Worm (Caenorhabditis elegans): ENCODE measurements around the gene srd-3.

The srd-3 gene

ce11 chrII:129770-130169 is 941 bp upstream of the srd-3 start:
- TF ChIP-seq gmeb-2 (tag; optimal IDR thresholded peaks at IDR 0.05): no peak
- no peak for TF ChIP-seq npax-4 (tag; optimal IDR thresholded peaks at IDR 0.05)
- TF ChIP-seq madf-2 (tag; optimal IDR thresholded peaks at IDR 0.05): no peak

ce11 chrII:124904-125303 is 3.9 kb downstream of the srd-3 start, which contains the start of gene nmur-2:
Gene nmur-2, minus strand, starts transcription at chrII:125004.
- no peak for TF ChIP-seq unc-55 (GFP tag; optimal IDR thresholded peaks at IDR 0.05)
- TF ChIP-seq pha-2 (tag; optimal IDR thresholded peaks at IDR 0.05): no peak
- no peak for TF ChIP-seq fkh-6 (tag; optimal IDR thresholded peaks at IDR 0.05)
- TF ChIP-seq ceh-45 (GFP tag; IDR thresholded peaks at IDR 0.05): no peak
- no peak for TF ChIP-seq ceh-18 (tag; optimal IDR thresholded peaks at IDR 0.05)
- no peak for TF ChIP-seq lim-6 (tag; optimal IDR thresholded peaks at IDR 0.05)
- TF ChIP-seq mec-3 (tag; optimal IDR thresholded peaks at IDR 0.05; ENCODE audit: borderline replicate concordance): no peak
- TF ChIP-seq hlh-13 (GFP tag; optimal IDR thresholded peaks at IDR 0.05): no peak
- TF ChIP-seq odd-2 (tag; optimal IDR thresholded peaks at IDR 0.05): no peak
- no peak for TF ChIP-seq hlh-15 (tag; optimal IDR thresholded peaks at IDR 0.05)
- no peak for TF ChIP-seq Y22D7AL.16 (tag; optimal IDR thresholded peaks at IDR 0.05)
- TF ChIP-seq ceh-14 (tag; optimal IDR thresholded peaks at IDR 0.05): no peak
- no peak for TF ChIP-seq ceh-6 (GFP tag; optimal IDR thresholded peaks at IDR 0.05)

ce11 chrII:122494-122893 is 6.3 kb downstream of the srd-3 start:
- TF ChIP-seq unc-86 (tag; optimal IDR thresholded peaks at IDR 0.05) (no peak), tbx-2 (tag; optimal IDR thresholded peaks at IDR 0.05) (peak; percentile 24), ceh-48 (tag; optimal IDR thresholded peaks at IDR 0.05) (no peak), dmd-4 (tag; optimal IDR thresholded peaks at IDR 0.05; ENCODE audit: borderline replicate concordance) (no peak), ceh-34 (tag; optimal IDR thresholded peaks at IDR 0.05) (no peak), nfya-1 (tag; optimal IDR thresholded peaks at IDR 0.05) (no peak), C08G9.2 (tag; optimal IDR thresholded peaks at IDR 0.05) (no peak), elt-2 (tag; optimal IDR thresholded peaks at IDR 0.05) (peak; percentile 40), elt-4 (tag; optimal IDR thresholded peaks at IDR 0.05) (no peak), ceh-18 (tag; optimal IDR thresholded peaks at IDR 0.05) (no peak), fkh-6 (tag; optimal IDR thresholded peaks at IDR 0.05) (no peak), pax-1 (tag; optimal IDR thresholded peaks at IDR 0.05) (no peak)

ce11 chrII:122008-122407 is 6.8 kb downstream of the srd-3 start:
- peak; percentile 31 for TF ChIP-seq nfya-1 (tag; optimal IDR thresholded peaks at IDR 0.05)
- peak; percentile 40 for TF ChIP-seq ceh-31 (tag; optimal IDR thresholded peaks at IDR 0.05)
- TF ChIP-seq pha-2 (tag; optimal IDR thresholded peaks at IDR 0.05): no peak
- TF ChIP-seq sox-4 (tag; optimal IDR thresholded peaks at IDR 0.05): no peak
- no peak for TF ChIP-seq elt-2 (tag; optimal IDR thresholded peaks at IDR 0.05)

ce11 chrII:121121-121520 is 7.7 kb downstream of the srd-3 start, which contains the start of gene K10B4.3:
Gene K10B4.3, minus strand, starts transcription at chrII:121221.
- TF ChIP-seq nfya-1 (tag; optimal IDR thresholded peaks at IDR 0.05): no peak
- no peak for TF ChIP-seq sox-4 (tag; optimal IDR thresholded peaks at IDR 0.05)
- no peak for TF ChIP-seq ceh-22 (tag; optimal IDR thresholded peaks at IDR 0.05)
- no peak for TF ChIP-seq K09A11.1 (tag; optimal IDR thresholded peaks at IDR 0.05; ENCODE audit: insufficient read depth)
- TF ChIP-seq ceh-31 (tag; optimal IDR thresholded peaks at IDR 0.05): no peak
- TF ChIP-seq elt-2 (tag; optimal IDR thresholded peaks at IDR 0.05): no peak
- no peak for TF ChIP-seq ztf-16 (tag; optimal IDR thresholded peaks at IDR 0.05)
- TF ChIP-seq ceh-30 (tag; optimal IDR thresholded peaks at IDR 0.05): no peak
- no peak for TF ChIP-seq fkh-6 (tag; optimal IDR thresholded peaks at IDR 0.05)
- no peak for TF ChIP-seq mec-3 (tag; optimal IDR thresholded peaks at IDR 0.05; ENCODE audit: borderline replicate concordance)
- TF ChIP-seq ama-1 (optimal IDR thresholded peaks at IDR 0.05): no peak
- TF ChIP-seq pat-9 (tag; optimal IDR thresholded peaks at IDR 0.05): no peak
- TF ChIP-seq rnt-1 (tag; optimal IDR thresholded peaks at IDR 0.05): no peak

All from whole organism, late embryonic.